Worm (Caenorhabditis elegans) whole organism, late embryonic: ENCODE results near the gene srbc-22.

Source experiments
- ama-1 ChIP-seq: fragments of 150-350 bp; optimal IDR thresholded peaks from 2 replicates; lab custom pipeline; 2014
- hlh-13 ChIP-seq: fragments of 200-800 bp; sonication (Bioruptor generic); optimal IDR thresholded peaks from 2 replicates; lab custom pipeline; 2018; ENCODE audit warnings: mild to moderate bottlenecking, missing genetic modification characterization, missing compliant biosample characterization
- lin-11 ChIP-seq: fragments of 200-800 bp; sonication (Bioruptor generic); optimal IDR thresholded peaks from 2 replicates; lab custom pipeline; 2018; ENCODE audit warnings: mild to moderate bottlenecking, missing genetic modification characterization, missing compliant biosample characterization
- npax-4 ChIP-seq: sonication (generic microtip); optimal IDR thresholded peaks from 2 replicates; lab custom pipeline; 2016; ENCODE audit warnings: missing genetic modification characterization, missing compliant biosample characterization
- pag-3 ChIP-seq: sonication (generic microtip); optimal IDR thresholded peaks from 2 replicates; lab custom pipeline; 2016; ENCODE audit warnings: missing compliant biosample characterization, missing genetic modification characterization, borderline replicate concordance
- pha-4 ChIP-seq: fragments of 150-350 bp; optimal IDR thresholded peaks from 2 replicates; lab custom pipeline; 2018; ENCODE audit warnings: missing biosample characterization, missing genetic modification reagents, missing genetic modification characterization
- sox-4 ChIP-seq: sonication (generic microtip); optimal IDR thresholded peaks from 2 replicates; lab custom pipeline; 2017; ENCODE audit warnings: mild to moderate bottlenecking, missing genetic modification characterization, inconsistent platforms, missing compliant biosample characterization
- tbx-2 ChIP-seq: sonication (generic microtip); optimal IDR thresholded peaks from 2 replicates; lab custom pipeline; 2016; ENCODE audit warnings: missing genetic modification characterization, missing compliant biosample characterization
- tbx-7 ChIP-seq: sonication (generic microtip); optimal IDR thresholded peaks from 2 replicates; lab custom pipeline; 2016; ENCODE audit warnings: missing genotype, missing genetic modification characterization, missing compliant biosample characterization
- unc-86 ChIP-seq: sonication (generic microtip); optimal IDR thresholded peaks from 2 replicates; lab custom pipeline; 2016; ENCODE audit warnings: missing genetic modification characterization, missing compliant biosample characterization

DNA sequence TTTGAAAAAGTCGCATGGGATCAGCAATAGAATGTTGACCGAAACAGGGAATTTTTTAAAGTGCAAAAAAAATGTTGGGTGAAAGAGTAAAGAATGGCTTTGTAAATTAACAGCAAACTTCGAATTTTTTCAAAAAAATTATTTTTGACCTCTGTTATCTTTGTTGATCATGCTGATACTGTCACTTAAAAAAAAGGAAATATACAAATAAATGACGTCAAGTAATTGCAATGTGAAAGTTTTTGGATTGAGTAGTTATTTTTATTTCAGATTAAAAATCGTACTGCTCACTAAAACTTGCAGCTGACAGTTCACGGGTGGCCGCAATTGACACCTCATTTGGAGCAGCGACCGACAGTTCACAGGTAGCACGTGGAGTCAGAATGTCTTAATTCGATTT lies 6.1 kb upstream of the srbc-22 start, which contains the start of gene C45H4.13:
- TF ChIP-seq lin-11 (tag; lab: Kevin White, UChicago) (no peak), pag-3 (tag; lab: Kevin White, UChicago) (no peak), tbx-2 (tag; lab: Kevin White, UChicago) (no peak), pha-4 (no peak), tbx-7 (tag; lab: Kevin White, UChicago) (no peak), ama-1 (lab: Kevin White, UChicago) (no peak), npax-4 (tag; lab: Kevin White, UChicago) (no peak), hlh-13 (no peak), unc-86 (tag; lab: Kevin White, UChicago) (no peak), sox-4 (no peak)
